Fruit fly (Drosophila melanogaster) whole organism, embryonic: ENCODE results near the gene Cyp28d2.

Source experiments
- Asciz ChIP-seq: fragments of 200-800 bp; sonication (Bioruptor generic); optimal IDR thresholded peaks from 2 replicates; lab custom pipeline; 2017; ENCODE audit warnings: missing biosample characterization, mild to moderate bottlenecking, missing genetic modification characterization, missing genetic modification reagents
- Awh ChIP-seq: fragments of 200-800 bp; sonication (Bioruptor generic); IDR thresholded peaks from 2 replicates; pipeline ENCODE4, ENCODE4 v1.3.6; 2022; ENCODE audit warnings: missing biosample characterization, missing genetic modification characterization
- CG10209 ChIP-seq: fragments of 200-800 bp; sonication (Bioruptor generic); optimal IDR thresholded peaks from 3 replicates; lab custom pipeline; 2017; ENCODE audit warnings: missing biosample characterization, mild to moderate bottlenecking, missing genetic modification characterization, missing genetic modification reagents
- CG10274 ChIP-seq: fragments of 200-800 bp; sonication (Bioruptor generic); optimal IDR thresholded peaks from 3 replicates; lab custom pipeline; 2017; ENCODE audit warnings: missing biosample characterization, mild to moderate bottlenecking, missing genetic modification characterization
- CG11398 ChIP-seq: fragments of 200-800 bp; sonication (Bioruptor generic); optimal IDR thresholded peaks from 2 replicates; lab custom pipeline; 2016; ENCODE audit warnings: missing biosample characterization, missing genetic modification characterization
- CG11504 ChIP-seq: fragments of 200-800 bp; sonication (Bioruptor generic); optimal IDR thresholded peaks from 3 replicates; lab custom pipeline; 2019; ENCODE audit warnings: missing biosample characterization, mild to moderate bottlenecking, missing genetic modification characterization, moderate library complexity
- CG12104 ChIP-seq: fragments of 200-800 bp; sonication (Bioruptor generic); optimal IDR thresholded peaks from 3 replicates; lab custom pipeline; 2016; ENCODE audit warnings: missing biosample characterization, missing genetic modification characterization
- CG12769 ChIP-seq: fragments of 200-800 bp; sonication (Bioruptor generic); optimal IDR thresholded peaks from 2 replicates; lab custom pipeline; 2019; ENCODE audit warnings: missing biosample characterization, mild to moderate bottlenecking, missing genetic modification characterization, moderate library complexity
- CG13894 ChIP-seq: fragments of 200-800 bp; sonication (Bioruptor generic); optimal IDR thresholded peaks from 3 replicates; lab custom pipeline; 2018; ENCODE audit warnings: missing biosample characterization, mild to moderate bottlenecking, missing genetic modification characterization, moderate library complexity
- CG15269 ChIP-seq: fragments of 200-800 bp; sonication (Bioruptor generic); optimal IDR thresholded peaks from 2 replicates; lab custom pipeline; 2018; ENCODE audit warnings: missing biosample characterization, mild to moderate bottlenecking, missing genetic modification characterization, moderate library complexity
- CG15514 ChIP-seq: fragments of 200-800 bp; sonication (Bioruptor generic); optimal IDR thresholded peaks from 3 replicates; lab custom pipeline; 2017; ENCODE audit warnings: missing biosample characterization, missing genetic modification characterization, mild to moderate bottlenecking, moderate library complexity, missing genetic modification reagents
- CG16779 ChIP-seq: fragments of 200-800 bp; sonication (Bioruptor generic); IDR thresholded peaks from 2 replicates; pipeline ENCODE4 v1.3.6; 2022; ENCODE audit warnings: missing biosample characterization, missing genetic modification characterization
- CG16813 ChIP-seq: fragments of 200-800 bp; sonication (Bioruptor generic); IDR thresholded peaks from 3 replicates; pipeline ENCODE4 v1.3.6; 2022; ENCODE audit warnings: missing biosample characterization, missing genetic modification characterization; ENCODE audit not compliant: partially characterized antibody
- CG17359 ChIP-seq: fragments of 200-800 bp; sonication (Bioruptor generic); optimal IDR thresholded peaks from 3 replicates; lab custom pipeline; 2018; ENCODE audit warnings: missing biosample characterization, mild to moderate bottlenecking, missing genetic modification characterization, moderate library complexity
- CG3065 ChIP-seq: fragments of 200-800 bp; sonication (Bioruptor generic); optimal IDR thresholded peaks from 2 replicates; lab custom pipeline; 2016; ENCODE audit warnings: missing biosample characterization, missing genetic modification characterization
- CG31388 ChIP-seq: fragments of 200-800 bp; sonication (Bioruptor generic); optimal IDR thresholded peaks from 2 replicates; lab custom pipeline; 2016; ENCODE audit warnings: missing biosample characterization, missing genetic modification characterization
- CG4328 ChIP-seq: fragments of 200-800 bp; sonication (Bioruptor generic); optimal IDR thresholded peaks from 3 replicates; lab custom pipeline; 2017; ENCODE audit warnings: missing biosample characterization, missing genetic modification reagents, missing genetic modification characterization
- CG4404 ChIP-seq: fragments of 200-800 bp; sonication (Bioruptor generic); IDR thresholded peaks from 2 replicates; pipeline ENCODE4 v1.3.6; 2022; ENCODE audit warnings: missing biosample characterization, missing genetic modification characterization
- CG6689 ChIP-seq: fragments of 200-800 bp; sonication (Bioruptor generic); IDR thresholded peaks from 2 replicates; pipeline ENCODE4 v1.3.6; 2022; ENCODE audit warnings: missing biosample characterization, missing genetic modification characterization
- CG7372 ChIP-seq: fragments of 200-800 bp; sonication (Bioruptor generic); IDR thresholded peaks from 2 replicates; pipeline ENCODE4 v1.3.6; 2022; ENCODE audit warnings: missing biosample characterization, missing genetic modification characterization
- CG8359 ChIP-seq: fragments of 200-800 bp; sonication (Bioruptor generic); optimal IDR thresholded peaks from 2 replicates; lab custom pipeline; 2017; ENCODE audit warnings: missing biosample characterization, mild to moderate bottlenecking, missing genetic modification characterization, borderline replicate concordance
- CG8765 ChIP-seq: fragments of 200-800 bp; sonication (Bioruptor generic); IDR thresholded peaks from 2 replicates; pipeline ENCODE4 v1.3.6; 2022; ENCODE audit warnings: missing biosample characterization, missing genetic modification characterization
- CG9876 ChIP-seq: fragments of 200-800 bp; sonication (Bioruptor generic); optimal IDR thresholded peaks from 2 replicates; lab custom pipeline; 2016; ENCODE audit warnings: missing biosample characterization, missing genetic modification characterization
- Dp ChIP-seq: fragments of 200-800 bp; sonication (Bioruptor generic); optimal IDR thresholded peaks from 2 replicates; lab custom pipeline; 2018; ENCODE audit warnings: missing biosample characterization, mild to moderate bottlenecking, missing genetic modification characterization, moderate library complexity
- Eip74EF ChIP-seq, 2 experiments: fragments of 200-800 bp in 1 of 2; fragments of >200 bp in 1 of 2; sonication (Bioruptor generic) in 1 of 2; optimal IDR thresholded peaks; 2 replicates each; lab custom pipeline; 2017 to 2019; ENCODE audit warnings: missing biosample characterization in 2 of 2, missing genetic modification characterization in 2 of 2, mild to moderate bottlenecking in 1 of 2, moderate library complexity in 1 of 2
- Hr3 ChIP-seq: fragments of 200-800 bp; sonication (Bioruptor generic); optimal IDR thresholded peaks from 3 replicates; lab custom pipeline; 2016; ENCODE audit warnings: missing biosample characterization, missing genetic modification characterization
- Med ChIP-seq: fragments of 200-800 bp; sonication (Bioruptor generic); peaks from one replicate; lab custom pipeline; 2016; ENCODE audit warnings: missing biosample characterization, missing genetic modification characterization, mild to moderate bottlenecking, inconsistent platforms, moderate library complexity
- Meics ChIP-seq: fragments of 200-800 bp; sonication (Bioruptor generic); optimal IDR thresholded peaks from 2 replicates; lab custom pipeline; 2017; ENCODE audit warnings: missing biosample characterization, mild to moderate bottlenecking, missing genetic modification characterization
- Sin3A ChIP-seq: fragments of >200 bp; optimal IDR thresholded peaks from 2 replicates; lab custom pipeline; 2018
- Stat92E ChIP-seq, 3 experiments: fragments of >200 bp in 2 of 3; fragments of 200-800 bp in 1 of 3; sonication (Bioruptor generic) in 1 of 3; optimal IDR thresholded peaks; 2 replicates each; lab custom pipeline; 2017 to 2019; ENCODE audit warnings: missing biosample characterization in 3 of 3, missing genetic modification characterization in 3 of 3, mild to moderate bottlenecking in 1 of 3, moderate library complexity in 1 of 3
- Taf1 ChIP-seq: fragments of 200-800 bp; sonication (Bioruptor generic); IDR thresholded peaks from 2 replicates; pipeline ENCODE4 v1.3.6; 2022; ENCODE audit warnings: missing biosample characterization, missing genetic modification characterization
- Vsx1 ChIP-seq: fragments of 200-800 bp; sonication (Bioruptor generic); optimal IDR thresholded peaks from 2 replicates; lab custom pipeline; 2017; ENCODE audit warnings: missing biosample characterization, mild to moderate bottlenecking, missing genetic modification characterization, missing genetic modification reagents
- abd-A ChIP-seq: fragments of 200-800 bp; sonication (Bioruptor generic); optimal IDR thresholded peaks from 3 replicates; lab custom pipeline; 2019; ENCODE audit warnings: missing biosample characterization, mild to moderate bottlenecking, missing genetic modification characterization, moderate library complexity
- chinmo ChIP-seq: fragments of 200-800 bp; sonication (Bioruptor generic); IDR thresholded peaks from 4 replicates; pipeline ENCODE4 v1.3.6; 2022; ENCODE audit warnings: missing biosample characterization, missing genetic modification characterization; ENCODE audit not compliant: partially characterized antibody
- dimm ChIP-seq: fragments of 200-800 bp; sonication (Bioruptor generic); IDR thresholded peaks from 2 replicates; pipeline ENCODE4 v1.3.6; 2022; ENCODE audit warnings: missing biosample characterization, missing genetic modification characterization
- eve ChIP-seq, 2 experiments: fragments of >200 bp; optimal IDR thresholded peaks; 2 replicates each; lab custom pipeline; 2017; ENCODE audit warnings: missing biosample characterization in 2 of 2, missing genetic modification characterization in 2 of 2
- grn ChIP-seq: fragments of 200-800 bp; sonication (Bioruptor generic); optimal IDR thresholded peaks from 3 replicates; lab custom pipeline; 2017; ENCODE audit warnings: missing biosample characterization, missing genetic modification characterization
- mld ChIP-seq: fragments of 200-800 bp; sonication (Bioruptor generic); IDR thresholded peaks from 3 replicates; pipeline ENCODE4 v1.3.6; 2022; ENCODE audit warnings: missing biosample characterization, missing genetic modification characterization; ENCODE audit not compliant: partially characterized antibody
- nau ChIP-seq: fragments of 200-800 bp; sonication (Bioruptor generic); optimal IDR thresholded peaks from 3 replicates; lab custom pipeline; 2017; ENCODE audit warnings: missing biosample characterization, mild to moderate bottlenecking, missing genetic modification characterization, missing genetic modification reagents
- ro ChIP-seq: fragments of 200-800 bp; sonication (Bioruptor generic); IDR thresholded peaks from 2 replicates; pipeline ENCODE4 v1.3.6; 2022; ENCODE audit warnings: missing biosample characterization, missing genetic modification characterization
- sd ChIP-seq: fragments of 200-800 bp; sonication (Bioruptor generic); optimal IDR thresholded peaks from 3 replicates; lab custom pipeline; 2018; ENCODE audit warnings: missing biosample characterization, mild to moderate bottlenecking, missing genetic modification characterization, moderate library complexity
- sens ChIP-seq: fragments of 200-800 bp; sonication (Bioruptor generic); peaks from one replicate; lab custom pipeline; 2016; ENCODE audit warnings: missing biosample characterization, missing genetic modification characterization
- stwl ChIP-seq: fragments of 200-800 bp; sonication (Bioruptor generic); optimal IDR thresholded peaks from 3 replicates; lab custom pipeline; 2018; ENCODE audit warnings: missing biosample characterization, mild to moderate bottlenecking, missing genetic modification characterization, moderate library complexity
- tap ChIP-seq: fragments of 200-800 bp; optimal IDR thresholded peaks from 3 replicates; lab custom pipeline; 2019; ENCODE audit warnings: missing biosample characterization, mild to moderate bottlenecking, missing genetic modification characterization, moderate library complexity
- toy ChIP-seq: fragments of 200-800 bp; sonication (Bioruptor generic); IDR thresholded peaks from 2 replicates; pipeline ENCODE4 v1.3.6; 2022; ENCODE audit warnings: missing biosample characterization, missing genetic modification characterization
- vnd ChIP-seq: fragments of 200-800 bp; sonication (Bioruptor generic); IDR thresholded peaks from 3 replicates; pipeline ENCODE4 v1.3.6; 2022; ENCODE audit warnings: missing biosample characterization, missing genetic modification characterization; ENCODE audit not compliant: partially characterized antibody
- vvl ChIP-seq: fragments of 200-800 bp; sonication (Bioruptor generic); IDR thresholded peaks from 2 replicates; pipeline ENCODE4 v1.3.6; 2022; ENCODE audit warnings: missing biosample characterization, missing genetic modification characterization
- z ChIP-seq: fragments of 200-800 bp; sonication (Bioruptor generic); IDR thresholded peaks from 3 replicates; pipeline ENCODE4 v1.3.6; 2022; ENCODE audit warnings: missing biosample characterization, missing genetic modification characterization

The Cyp28d2 gene

dm6 chr2L:5229239-5229638 is 22.2 kb downstream of the Cyp28d2 start:
- peak; percentile 5 for TF ChIP-seq sens (GFP tag; lab: Kevin White, UChicago)
- peak; percentile 99 for TF ChIP-seq CG8359 (GFP tag; lab: Kevin White, UChicago)
- no peak for TF ChIP-seq vnd (GFP tag; lab: Robert Waterston, UW)
- TF ChIP-seq CG31388 = no peak
- 0 out of 3 replicates have a peak, but pooled peaks have one; percentile 22 for TF ChIP-seq mld (GFP tag; lab: Robert Waterston, UW)

DNA sequence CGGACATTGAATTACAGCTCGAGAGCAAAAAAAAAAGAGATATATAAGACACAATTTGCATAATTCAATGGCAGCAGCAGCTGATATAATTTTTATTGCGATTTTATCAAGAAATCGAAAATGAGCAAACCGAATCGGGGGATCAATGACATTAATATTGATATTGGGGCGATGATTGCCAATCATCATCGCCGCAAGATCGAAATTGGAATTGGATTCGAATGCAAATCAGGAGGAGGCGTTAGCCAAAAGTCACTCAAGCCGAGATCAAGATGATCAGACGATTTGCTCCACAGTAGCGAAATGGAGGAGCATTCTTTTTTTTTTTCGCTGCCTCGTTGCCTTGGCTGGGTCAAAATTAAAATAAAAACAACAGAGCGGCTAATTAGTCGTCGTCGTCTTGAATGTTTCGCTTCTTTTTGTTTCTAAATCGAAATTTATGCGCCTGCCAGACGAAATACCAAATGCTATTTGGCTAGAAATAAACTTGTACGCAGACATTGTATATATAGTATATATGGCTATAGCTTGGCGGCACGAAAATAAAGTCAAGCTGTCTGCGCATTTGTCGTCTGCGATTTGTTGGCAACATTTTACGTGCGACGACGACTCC is 22.8 kb downstream of the Cyp28d2 start:
- TF ChIP-seq ro (GFP tag; lab: Robert Waterston, UW) (no peak), CG15514 (GFP tag; lab: Kevin White, UChicago) (no peak), Dp (GFP tag; lab: Kevin White, UChicago) (no peak), CG13894 (tag; lab: Kevin White, UChicago) (peak; percentile 51), CG17359 (tag; lab: Kevin White, UChicago) (no peak), Hr3 (no peak), tap (tag; lab: Kevin White, UChicago) (no peak), Meics (no peak), abd-A (tag; lab: Kevin White, UChicago) (peak; percentile 75), CG4404 (GFP tag; lab: Robert Waterston, UW) (no peak), Med (peak; percentile 24), CG8765 (GFP tag; lab: Robert Waterston, UW) (no peak), CG12769 (tag; lab: Kevin White, UChicago) (peak; percentile 5), nau (GFP tag; lab: Kevin White, UChicago) (no peak), CG10274 (GFP tag; lab: Kevin White, UChicago) (no peak), Vsx1 (GFP tag; lab: Kevin White, UChicago) (peak; percentile 20), Awh (GFP tag; lab: Robert Waterston, UW) (peak; percentile 59; the same call in 1 of the 2 replicates), dimm (GFP tag; lab: Robert Waterston, UW) (no peak), chinmo (GFP tag; lab: Robert Waterston, UW) (0 out of 4 replicates have a peak, but pooled peaks have one; percentile 60), Stat92E (GFP tag; optimal IDR thresholded peaks at IDR 0.05; lab: Kevin White, UChicago) (no peak), sd (tag; lab: Kevin White, UChicago) (peak; percentile 50), CG15269 (no peak), CG12104 (GFP tag; lab: Kevin White, UChicago) (no peak), CG10209 (GFP tag; lab: Kevin White, UChicago) (no peak), grn (GFP tag; lab: Kevin White, UChicago) (peak; percentile 51), eve (GFP tag; optimal IDR thresholded peaks at IDR 0.05; lab: Kevin White, UChicago) (peak in 1 of 2 experiments; percentile 44), toy (GFP tag; lab: Robert Waterston, UW) (no peak), vvl (GFP tag; lab: Robert Waterston, UW) (0 out of 2 replicates have a peak, but pooled peaks have one; percentile 36), CG11398 (GFP tag; lab: Kevin White, UChicago) (no peak)

DNA sequence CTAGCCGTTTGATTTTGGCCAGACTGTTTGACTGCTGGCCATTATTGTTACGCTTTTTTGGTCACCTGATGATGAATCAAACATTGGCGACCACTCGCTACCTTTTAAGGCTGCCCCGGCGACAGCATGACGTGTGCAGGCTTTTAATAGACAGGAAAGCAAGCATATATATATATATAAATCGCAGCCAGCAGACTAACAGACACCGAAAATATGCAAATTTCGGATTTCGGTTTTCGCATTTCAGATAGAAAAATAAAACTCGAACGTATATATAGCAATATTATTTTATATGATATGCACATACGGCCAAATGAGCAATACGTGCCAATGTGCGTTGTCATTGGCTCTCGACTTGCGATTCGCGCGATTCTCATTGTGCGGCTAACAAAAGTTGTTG is 23.7 kb downstream of the Cyp28d2 start:
- TF ChIP-seq z (GFP tag; lab: Robert Waterston, UW) = no peak
- TF ChIP-seq CG6689 (GFP tag; lab: Robert Waterston, UW) = no peak
- TF ChIP-seq Med = peak; percentile 54
- no peak for TF ChIP-seq stwl (tag; lab: Kevin White, UChicago)
- no peak for TF ChIP-seq CG4328 (GFP tag; lab: Kevin White, UChicago)
- TF ChIP-seq Taf1 = no peak
- no peak for TF ChIP-seq CG3065
- TF ChIP-seq CG16779 (GFP tag; lab: Robert Waterston, UW) = no peak
- TF ChIP-seq Asciz (GFP tag; lab: Kevin White, UChicago) = no peak
- no peak for TF ChIP-seq Eip74EF (GFP tag; optimal IDR thresholded peaks at IDR 0.05; lab: Kevin White, UChicago)
- TF ChIP-seq CG11504 (tag; lab: Kevin White, UChicago) = peak; percentile 62
- TF ChIP-seq CG16813 (GFP tag; lab: Robert Waterston, UW) = no peak
- TF ChIP-seq CG9876 (GFP tag; lab: Kevin White, UChicago) = no peak
- no peak for TF ChIP-seq Sin3A
- TF ChIP-seq CG7372 (GFP tag; lab: Robert Waterston, UW) = no peak
- TF ChIP-seq, all 482 proteins: peak for 2
